Worm (Caenorhabditis elegans): ENCODE measurements around the gene F10A3.12.

- TF ChIP-seq ahr-1 (tag; optimal IDR thresholded peaks at IDR 0.05) (no peak), K02D7.2 (tag; optimal IDR thresholded peaks at IDR 0.05) (no peak), ama-1 (optimal IDR thresholded peaks at IDR 0.05) (no peak), unc-86 (tag; optimal IDR thresholded peaks at IDR 0.05) (no peak), lim-6 (tag; optimal IDR thresholded peaks at IDR 0.05) (no peak)
Measured at ce11 chrV:16175757-16176156, 11.9 kb downstream of the F10A3.12 start, which contains the start of gene cyp-33D1.
